Worm (Caenorhabditis elegans) whole organism, L4 larva: ENCODE results near the gene Y59H11AR.10.

Experiments used
- F37D6.2 ChIP-seq: sonication (generic microtip); optimal IDR thresholded peaks from 2 replicates; lab custom pipeline; 2016; ENCODE audit warnings: mild to moderate bottlenecking, missing genetic modification characterization, missing compliant biosample characterization
- T20F7.1 ChIP-seq: fragments of 200-800 bp; sonication (Bioruptor generic); optimal IDR thresholded peaks from 2 replicates; lab custom pipeline; 2018; ENCODE audit warnings: mild to moderate bottlenecking, missing genetic modification characterization, missing compliant biosample characterization
- Y48G9A.11 ChIP-seq: fragments of 200-800 bp; sonication (Bioruptor generic); IDR thresholded peaks from 2 replicates; pipeline ENCODE4 v1.3.6; 2022; ENCODE audit warnings: missing genetic modification reagents, missing genetic modification characterization, missing compliant biosample characterization
- aha-1 ChIP-seq: fragments of 150-350 bp; peaks from one replicate; lab custom pipeline; 2014; ENCODE audit warnings: missing biosample characterization, missing genetic modification characterization
- ceh-44 ChIP-seq: fragments of 200-800 bp; sonication (Bioruptor generic); IDR thresholded peaks from 2 replicates; pipeline ENCODE4 v1.3.6; 2022; ENCODE audit warnings: missing genetic modification reagents, missing genetic modification characterization, missing compliant biosample characterization
- ceh-62 ChIP-seq: sonication (generic microtip); optimal IDR thresholded peaks from 2 replicates; lab custom pipeline; 2017; ENCODE audit warnings: missing biosample characterization, missing genetic modification characterization
- ces-1 ChIP-seq: fragments of 150-350 bp; sonication (generic microtip); optimal IDR thresholded peaks from 4 replicates; lab custom pipeline; 2014; ENCODE audit warnings: missing biosample characterization, missing genetic modification reagents, missing genetic modification characterization
- ctbp-1 ChIP-seq: fragments of 200-800 bp; sonication (Bioruptor generic); IDR thresholded peaks from 2 replicates; pipeline ENCODE4 v1.3.6; 2022; ENCODE audit warnings: missing genetic modification reagents, missing genetic modification characterization, missing compliant biosample characterization
- daf-12 ChIP-seq: fragments of 150-350 bp; optimal IDR thresholded peaks from 2 replicates; lab custom pipeline; 2014; ENCODE audit warnings: missing biosample characterization, missing genetic modification reagents, missing genetic modification characterization
- daf-8 ChIP-seq: fragments of 200-800 bp; sonication (Bioruptor generic); IDR thresholded peaks from 2 replicates; pipeline ENCODE4 v1.3.6; 2022; ENCODE audit warnings: missing genetic modification characterization, missing compliant biosample characterization
- dmd-6 ChIP-seq: fragments of 200-800 bp; sonication (Bioruptor generic); IDR thresholded peaks from 2 replicates; pipeline ENCODE4 v1.3.6; 2022; ENCODE audit warnings: missing genetic modification reagents, missing genetic modification characterization, missing compliant biosample characterization
- dpl-1 ChIP-seq: fragments of 150-350 bp; optimal IDR thresholded peaks from 2 replicates; lab custom pipeline; 2014; ENCODE audit warnings: missing biosample characterization, missing genetic modification reagents, missing genetic modification characterization
- egl-27 ChIP-seq: sonication (generic microtip); optimal IDR thresholded peaks from 3 replicates; lab custom pipeline; 2017; ENCODE audit warnings: missing biosample characterization, missing genetic modification reagents, missing genetic modification characterization
- egl-43 ChIP-seq: fragments of 200-800 bp; sonication (Bioruptor generic); IDR thresholded peaks from 2 replicates; pipeline ENCODE4 v1.3.6; 2022; ENCODE audit warnings: missing genetic modification reagents, missing genetic modification characterization, missing compliant biosample characterization
- fkh-10 ChIP-seq: fragments of 150-350 bp; optimal IDR thresholded peaks from 2 replicates; lab custom pipeline; 2014; ENCODE audit warnings: missing biosample characterization, missing genetic modification reagents, missing genetic modification characterization
- hif-1 ChIP-seq, 2 experiments: sonication (generic microtip); optimal IDR thresholded peaks; 2 replicates each; lab custom pipeline; 2016 to 2017; ENCODE audit warnings: missing compliant biosample characterization in 2 of 2, missing genetic modification characterization in 2 of 2, missing genetic modification reagents in 2 of 2, missing genotype in 2 of 2, mild to moderate bottlenecking in 1 of 2
- hlh-11 ChIP-seq: fragments of 200-800 bp; sonication (Bioruptor generic); optimal IDR thresholded peaks from 2 replicates; lab custom pipeline; 2018; ENCODE audit warnings: mild to moderate bottlenecking, missing genetic modification characterization, missing compliant biosample characterization
- hlh-30 ChIP-seq: sonication (generic microtip); optimal IDR thresholded peaks from 2 replicates; lab custom pipeline; 2017; ENCODE audit warnings: antibody characterized with exemption, mild to moderate bottlenecking, missing genetic modification characterization, missing compliant biosample characterization; ENCODE audit not compliant: insufficient read depth
- hmg-1.1 ChIP-seq: fragments of 200-800 bp; sonication (Bioruptor generic); IDR thresholded peaks from 2 replicates; pipeline ENCODE4 v1.3.6; 2022; ENCODE audit warnings: missing genetic modification reagents, missing genetic modification characterization, missing compliant biosample characterization
- lin-39 ChIP-seq: fragments of 150-350 bp; optimal IDR thresholded peaks from 2 replicates; lab custom pipeline; 2014; ENCODE audit warnings: missing biosample characterization, missing genetic modification reagents, missing genetic modification characterization
- lir-3 ChIP-seq: sonication (generic microtip); optimal IDR thresholded peaks from 2 replicates; lab custom pipeline; 2016; ENCODE audit warnings: mild to moderate bottlenecking, missing genetic modification characterization, missing compliant biosample characterization
- lsy-2 ChIP-seq, 2 experiments: fragments of 150-350 bp in 1 of 2; sonication (generic microtip) in 1 of 2; optimal IDR thresholded peaks; 2 replicates each; lab custom pipeline; 2014 to 2017; ENCODE audit warnings: missing biosample characterization in 2 of 2, missing genetic modification characterization in 2 of 2
- mdl-1 ChIP-seq, 2 experiments: fragments of 150-350 bp in 1 of 2; sonication (generic microtip) in 1 of 2; optimal IDR thresholded peaks; 2 replicates each; lab custom pipeline; 2014 to 2017; ENCODE audit warnings: missing biosample characterization in 2 of 2, missing genetic modification characterization in 2 of 2
- mdt-29 ChIP-seq: fragments of 200-800 bp; sonication (Bioruptor generic); IDR thresholded peaks from 2 replicates; pipeline ENCODE4 v1.3.6; 2022; ENCODE audit warnings: missing genetic modification reagents, missing genetic modification characterization, missing compliant biosample characterization
- mep-1 ChIP-seq: fragments of 150-350 bp; sonication (generic microtip); optimal IDR thresholded peaks from 3 replicates; lab custom pipeline; 2014; ENCODE audit warnings: missing biosample characterization, missing genetic modification characterization
- mes-2 ChIP-seq: sonication (generic microtip); optimal IDR thresholded peaks from 2 replicates; lab custom pipeline; 2016; ENCODE audit warnings: missing genotype, mild to moderate bottlenecking, missing genetic modification characterization, missing compliant biosample characterization; ENCODE audit not compliant: poor library complexity, severe bottlenecking
- nhr-10 ChIP-seq: fragments of 150-350 bp; optimal IDR thresholded peaks from 2 replicates; lab custom pipeline; 2014; ENCODE audit warnings: missing biosample characterization, missing genetic modification characterization
- nhr-11 ChIP-seq: fragments of 150-350 bp; optimal IDR thresholded peaks from 2 replicates; lab custom pipeline; 2014; ENCODE audit warnings: missing biosample characterization, missing genetic modification characterization
- nhr-111 ChIP-seq: fragments of 200-800 bp; sonication (Bioruptor generic); optimal IDR thresholded peaks from 2 replicates; lab custom pipeline; 2018; ENCODE audit warnings: mild to moderate bottlenecking, missing genetic modification characterization, missing compliant biosample characterization
- nhr-6 ChIP-seq: fragments of 150-350 bp; optimal IDR thresholded peaks from 2 replicates; lab custom pipeline; 2014; ENCODE audit warnings: missing biosample characterization, missing genetic modification characterization
- nhr-76 ChIP-seq: fragments of 150-350 bp; optimal IDR thresholded peaks from 2 replicates; lab custom pipeline; 2014; ENCODE audit warnings: missing biosample characterization, missing genetic modification characterization
- php-3 ChIP-seq: fragments of 200-800 bp; sonication (Bioruptor generic); IDR thresholded peaks from 2 replicates; pipeline ENCODE4 v1.3.6; 2022; ENCODE audit warnings: missing genetic modification reagents, missing genetic modification characterization, missing compliant biosample characterization
- pqm-1 ChIP-seq: sonication (generic microtip); optimal IDR thresholded peaks from 2 replicates; lab custom pipeline; 2017; ENCODE audit warnings: missing biosample characterization, missing genetic modification characterization
- rbr-2 ChIP-seq: sonication (generic microtip); optimal IDR thresholded peaks from 2 replicates; lab custom pipeline; 2016; ENCODE audit warnings: missing genotype, missing genetic modification characterization, missing compliant biosample characterization
- sdz-12 ChIP-seq: fragments of 200-800 bp; sonication (Bioruptor generic); optimal IDR thresholded peaks from 2 replicates; lab custom pipeline; 2018; ENCODE audit warnings: mild to moderate bottlenecking, missing genetic modification characterization, missing compliant biosample characterization
- set-16 ChIP-seq: fragments of 200-800 bp; sonication (Bioruptor generic); IDR thresholded peaks from 2 replicates; pipeline ENCODE4 v1.3.6; 2022; ENCODE audit warnings: missing genetic modification reagents, missing genetic modification characterization, missing compliant biosample characterization
- snpc-4 ChIP-seq: fragments of 150-350 bp; optimal IDR thresholded peaks from 2 replicates; lab custom pipeline; 2014; ENCODE audit warnings: missing biosample characterization, missing genetic modification characterization
- unc-39 ChIP-seq: sonication (generic microtip); optimal IDR thresholded peaks from 2 replicates; lab custom pipeline; 2017; ENCODE audit warnings: missing biosample characterization, missing genetic modification characterization
- unc-62 ChIP-seq, 3 experiments: fragments of 150-350 bp in 1 of 3; sonication (generic microtip); optimal IDR thresholded peaks in 2 of 3; peaks in 1 of 3; 1 replicate in 1 of 3; 2 replicates in 2 of 3; lab custom pipeline; 2014 to 2017; ENCODE audit warnings: missing biosample characterization in 3 of 3, missing genetic modification characterization in 3 of 3, missing genetic modification reagents in 3 of 3, missing genotype in 1 of 3
- zfp-2 ChIP-seq: sonication (generic microtip); optimal IDR thresholded peaks from 2 replicates; lab custom pipeline; 2016; ENCODE audit warnings: mild to moderate bottlenecking, missing genetic modification characterization, missing compliant biosample characterization
- ztf-11 ChIP-seq: fragments of 150-350 bp; optimal IDR thresholded peaks from 2 replicates; lab custom pipeline; 2014; ENCODE audit warnings: missing biosample characterization, missing genetic modification characterization

The Y59H11AR.10 gene

DNA sequence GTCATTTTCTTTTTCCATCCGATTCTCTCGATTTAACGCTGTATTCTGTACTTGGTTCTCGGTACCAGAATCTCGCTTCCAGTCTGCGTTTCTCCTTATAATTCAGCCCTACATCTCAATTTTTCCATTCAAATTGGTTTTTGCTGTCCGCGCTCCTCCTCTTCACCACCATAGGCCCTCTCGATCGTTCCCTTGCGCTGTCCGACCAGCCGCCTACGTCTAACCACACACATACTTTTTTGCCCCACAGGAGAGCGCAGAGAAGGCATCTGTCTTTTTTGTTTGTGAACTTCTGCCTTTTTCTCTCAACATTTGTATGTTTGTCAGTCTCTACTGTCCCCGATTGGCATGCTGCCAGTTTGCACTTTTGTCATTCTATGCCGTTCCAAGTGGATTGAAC, 24.4 kb downstream of the Y59H11AR.10 start, which contains the start of gene F42A9.11 (continued):
- TF ChIP-seq set-16 (GFP tag; lab: Robert Waterston, UW) = 0 out of 2 replicates have a peak, but pooled peaks have one; percentile 20
- no peak for TF ChIP-seq ceh-44
- no peak for TF ChIP-seq daf-12 (tag; lab: Kevin White, UChicago)
- TF ChIP-seq zfp-2 (tag; lab: Kevin White, UChicago) = no peak
- TF ChIP-seq snpc-4 (tag; lab: Kevin White, UChicago) = no peak
- peak; percentile 43; the same call in 1 of the 2 replicates for TF ChIP-seq egl-43 (GFP tag; lab: Robert Waterston, UW)
- TF ChIP-seq ztf-11 = no peak
- no peak for TF ChIP-seq ceh-62 (tag; lab: Kevin White, UChicago)
- no peak for TF ChIP-seq pqm-1 (tag; lab: Kevin White, UChicago)
- TF ChIP-seq dpl-1 (GFP tag; lab: Kevin White, UChicago) = peak; percentile 9
- TF ChIP-seq nhr-111 (GFP tag; lab: Kevin White, UChicago) = no peak
- peak; percentile 66 for TF ChIP-seq hlh-11 (tag; lab: Kevin White, UChicago)
- no peak for TF ChIP-seq ces-1 (GFP tag; lab: Kevin White, UChicago)
- peak; percentile 28 for TF ChIP-seq nhr-6 (tag; lab: Kevin White, UChicago)
- peak in 1 of 2 experiments; percentile 79 for TF ChIP-seq unc-62 (GFP tag; optimal IDR thresholded peaks at IDR 0.05 in 1 of 2; lab: Kevin White, UChicago)
- no peak for TF ChIP-seq unc-62 (tag; optimal IDR thresholded peaks at IDR 0.05; lab: Kevin White, UChicago)
- no peak for TF ChIP-seq Y48G9A.11 (GFP tag; lab: Robert Waterston, UW)
- no peak for TF ChIP-seq T20F7.1 (GFP tag; lab: Kevin White, UChicago)
- peak in 1 of 2 experiments; percentile 44 for TF ChIP-seq mdl-1 (tag; optimal IDR thresholded peaks at IDR 0.05; lab: Kevin White, UChicago)
- TF ChIP-seq dmd-6 (GFP tag; lab: Robert Waterston, UW) = peak; percentile 16; the same call in 1 of the 2 replicates
- no peak for TF ChIP-seq unc-39 (tag; lab: Kevin White, UChicago)
- no peak for TF ChIP-seq lin-39 (tag; lab: Kevin White, UChicago)
- no peak for TF ChIP-seq mdt-29 (GFP tag; lab: Robert Waterston, UW)
- TF ChIP-seq, all 104 proteins: peak for 21

DNA sequence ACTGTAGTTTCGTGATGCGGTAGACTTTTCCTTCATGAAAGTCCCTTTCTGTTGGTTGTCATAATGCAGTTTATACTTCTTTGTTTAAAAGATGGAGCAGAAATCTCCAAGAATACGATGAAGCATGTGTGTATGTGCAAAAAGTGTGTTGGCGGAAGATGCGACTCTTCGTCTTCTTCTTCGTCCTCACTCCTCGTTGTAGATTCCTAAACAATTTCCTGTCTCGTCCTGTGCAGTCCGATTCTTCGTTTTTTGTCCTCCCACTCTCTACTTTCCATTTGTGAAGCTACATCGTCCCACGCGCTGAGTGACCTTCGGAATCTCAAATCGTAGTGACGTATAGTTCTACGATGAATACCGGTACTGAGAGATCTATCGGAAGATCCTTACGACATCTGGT, 25.3 kb downstream of the Y59H11AR.10 start:
- TF ChIP-seq egl-27 (no peak), nhr-76 (tag; lab: Kevin White, UChicago) (no peak), sdz-12 (GFP tag; lab: Kevin White, UChicago) (no peak), ctbp-1 (no peak), aha-1 (tag; lab: Kevin White, UChicago) (no peak), php-3 (GFP tag; lab: Robert Waterston, UW) (no peak), daf-8 (GFP tag; lab: Robert Waterston, UW) (no peak), unc-39 (tag; lab: Kevin White, UChicago) (no peak), ceh-62 (tag; lab: Kevin White, UChicago) (no peak), nhr-10 (tag; lab: Kevin White, UChicago) (no peak), F37D6.2 (no peak), set-16 (GFP tag; lab: Robert Waterston, UW) (no peak), dmd-6 (GFP tag; lab: Robert Waterston, UW) (no peak), fkh-10 (GFP tag; lab: Kevin White, UChicago) (no peak), snpc-4 (tag; lab: Kevin White, UChicago) (no peak)

DNA sequence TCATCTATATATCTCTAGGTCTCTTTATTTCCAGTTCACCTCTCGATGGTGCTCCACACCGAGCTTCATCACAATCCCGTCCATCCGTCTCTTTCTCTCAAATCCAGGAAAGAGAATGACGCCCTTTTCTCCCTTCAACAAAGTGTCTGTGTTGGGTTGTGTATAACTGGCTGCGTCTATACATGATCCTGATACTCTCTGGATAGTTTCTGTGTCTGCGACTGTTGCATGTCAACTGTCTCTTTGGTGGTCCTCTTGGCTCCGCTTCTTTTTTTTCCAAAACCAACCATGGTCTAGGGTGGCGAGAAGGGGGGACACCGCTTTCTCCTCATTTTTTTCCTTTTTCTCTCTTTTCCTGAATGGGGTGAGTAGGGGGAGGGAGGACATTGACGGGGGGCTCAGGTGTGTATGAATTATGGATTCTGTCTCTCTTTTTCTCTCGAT, 26.7 kb downstream of the Y59H11AR.10 start:
- TF ChIP-seq nhr-11 (tag; lab: Kevin White, UChicago) (peak; percentile 37), nhr-6 (tag; lab: Kevin White, UChicago) (no peak), aha-1 (tag; lab: Kevin White, UChicago) (peak; percentile 95), hlh-30 (tag; lab: Kevin White, UChicago) (peak; percentile 33), unc-62 (GFP tag; optimal IDR thresholded peaks at IDR 0.05 in 1 of 2; lab: Kevin White, UChicago) (peak in 1 of 2 experiments; percentile 96), unc-62 (tag; optimal IDR thresholded peaks at IDR 0.05; lab: Kevin White, UChicago) (no peak), ctbp-1 (peak; percentile 55; the same call in 1 of the 2 replicates), hif-1 (tag; optimal IDR thresholded peaks at IDR 0.05; lab: Kevin White, UChicago) (no peak), daf-8 (GFP tag; lab: Robert Waterston, UW) (no peak), set-16 (GFP tag; lab: Robert Waterston, UW) (peak; percentile 37; the same call in 1 of the 2 replicates), lir-3 (tag; lab: Kevin White, UChicago) (no peak), rbr-2 (peak; percentile 50), lsy-2 (tag; optimal IDR thresholded peaks at IDR 0.05; lab: Kevin White, UChicago) (peak; percentile 29 to 50), mes-2 (tag; lab: Kevin White, UChicago) (peak; percentile 14), snpc-4 (tag; lab: Kevin White, UChicago) (no peak), mep-1 (peak; percentile 57), hmg-1.1 (peak; percentile 68), hlh-11 (tag; lab: Kevin White, UChicago) (peak; percentile 51), egl-43 (GFP tag; lab: Robert Waterston, UW) (no peak), fkh-10 (GFP tag; lab: Kevin White, UChicago) (peak; percentile 7)
